Worm (Caenorhabditis elegans) whole organism, midembryonic: ENCODE measurements around the gene ZK1127.13.

Experiments
- T22C8.4 ChIP-seq: fragments of 200-800 bp; sonication (Bioruptor generic); IDR thresholded peaks from 2 replicates; pipeline ENCODE4 v1.3.6; 2022; ENCODE audit warnings: missing genetic modification characterization, missing compliant biosample characterization
- cog-1 ChIP-seq: sonication (generic microtip); optimal IDR thresholded peaks from 2 replicates; lab custom pipeline; 2016; ENCODE audit warnings: missing genetic modification characterization, missing compliant biosample characterization
- flt-1 ChIP-seq: fragments of 200-800 bp; sonication (Bioruptor generic); IDR thresholded peaks from 2 replicates; pipeline ENCODE4 v1.3.6; 2022; ENCODE audit warnings: missing genetic modification characterization, missing compliant biosample characterization
- klf-2 ChIP-seq: fragments of 200-800 bp; sonication (Bioruptor generic); conservative IDR thresholded peaks from 2 replicates; pipeline ENCODE4 v1.3.6; 2022; ENCODE audit warnings: missing genetic modification reagents, missing genetic modification characterization, missing compliant biosample characterization
- med-1 ChIP-seq: sonication (generic microtip); optimal IDR thresholded peaks from 2 replicates; lab custom pipeline; 2017; ENCODE audit warnings: missing genetic modification characterization, mild to moderate bottlenecking, missing compliant biosample characterization, antibody characterized with exemption, missing genetic modification reagents; ENCODE audit not compliant: insufficient read depth
- ref-1 ChIP-seq: fragments of 200-800 bp; sonication (Bioruptor generic); conservative IDR thresholded peaks from 2 replicates; pipeline ENCODE4 v1.3.6; 2022; ENCODE audit warnings: missing genetic modification reagents, missing genetic modification characterization, missing compliant biosample characterization
- tab-1 ChIP-seq: fragments of 200-800 bp; sonication (Bioruptor generic); IDR thresholded peaks from 2 replicates; pipeline ENCODE4 v1.3.6; 2022; ENCODE audit warnings: missing genetic modification characterization, missing compliant biosample characterization
- ztf-23 ChIP-seq: fragments of 200-800 bp; sonication (Bioruptor generic); IDR thresholded peaks from 2 replicates; pipeline ENCODE4 v1.3.6; 2022; ENCODE audit warnings: missing genetic modification reagents, missing genetic modification characterization, missing compliant biosample characterization
- ztf-29 ChIP-seq: fragments of 200-800 bp; sonication (Bioruptor generic); IDR thresholded peaks from 2 replicates; pipeline ENCODE4 v1.3.6; 2022; ENCODE audit warnings: missing genetic modification reagents, missing genetic modification characterization, missing compliant biosample characterization

The ZK1127.13 gene

ce11 chrII:7050021-7050722 lies 2.9 kb upstream of the ZK1127.13 start, which contains the start of the genes tcer-1 and ZK1127.5:
Gene tcer-1, minus strand, starts transcription at chrII:7050071.
Gene ZK1127.5, plus strand, starts transcription at chrII:7050672.
- TF ChIP-seq ref-1 (GFP tag; lab: Robert Waterston, UW) (no peak), cog-1 (tag; lab: Kevin White, UChicago) (no peak), med-1 (no peak), tab-1 (GFP tag; lab: Robert Waterston, UW) (no peak), klf-2 (GFP tag; lab: Robert Waterston, UW) (no peak), T22C8.4 (GFP tag; lab: Robert Waterston, UW) (no peak), flt-1 (GFP tag; lab: Robert Waterston, UW) (no peak), ztf-29 (GFP tag; lab: Robert Waterston, UW) (no peak), ztf-23 (GFP tag; lab: Robert Waterston, UW) (no peak)

ce11 chrII:7051778-7052177 lies 1.3 kb upstream of the ZK1127.13 start, which contains the start of gene ZK1127.12:
Gene ZK1127.12, plus strand, starts transcription at chrII:7052078.
- TF ChIP-seq tab-1 (GFP tag; lab: Robert Waterston, UW) (no peak), ztf-23 (GFP tag; lab: Robert Waterston, UW) (no peak), flt-1 (GFP tag; lab: Robert Waterston, UW) (no peak), med-1 (no peak), ref-1 (GFP tag; lab: Robert Waterston, UW) (no peak), ztf-29 (GFP tag; lab: Robert Waterston, UW) (no peak), T22C8.4 (GFP tag; lab: Robert Waterston, UW) (no peak), klf-2 (GFP tag; lab: Robert Waterston, UW) (no peak), cog-1 (tag; lab: Kevin White, UChicago) (no peak)

- TF ChIP-seq ref-1 (GFP tag; lab: Robert Waterston, UW) (no peak), ztf-29 (GFP tag; lab: Robert Waterston, UW) (no peak), flt-1 (GFP tag; lab: Robert Waterston, UW) (no peak), klf-2 (GFP tag; lab: Robert Waterston, UW) (no peak), tab-1 (GFP tag; lab: Robert Waterston, UW) (no peak), T22C8.4 (GFP tag; lab: Robert Waterston, UW) (no peak), cog-1 (tag; lab: Kevin White, UChicago) (no peak), med-1 (no peak), ztf-23 (GFP tag; lab: Robert Waterston, UW) (no peak)
Measured at ce11 chrII:7053649-7054048, 548 bp downstream of the ZK1127.13 start, which contains the start of gene ZK1127.4. Gene ZK1127.4, plus strand, starts transcription at chrII:7053949.

- TF ChIP-seq tab-1 (GFP tag; lab: Robert Waterston, UW): no peak
- no peak for TF ChIP-seq klf-2 (GFP tag; lab: Robert Waterston, UW)
Measured at ce11 chrII:7054987-7055386, 1.9 kb downstream of the ZK1127.13 start, which contains the start of gene ZK1127.3. Gene ZK1127.3, plus strand, starts transcription at chrII:7055287.

ce11 chrII:7056328-7056727 lies 3.2 kb downstream of the ZK1127.13 start:
- TF ChIP-seq klf-2 (GFP tag; lab: Robert Waterston, UW) (no peak), T22C8.4 (GFP tag; lab: Robert Waterston, UW) (no peak)

- no peak for TF ChIP-seq flt-1 (GFP tag; lab: Robert Waterston, UW)
- no peak for TF ChIP-seq ztf-29 (GFP tag; lab: Robert Waterston, UW)
- no peak for TF ChIP-seq T22C8.4 (GFP tag; lab: Robert Waterston, UW)
- no peak for TF ChIP-seq ref-1 (GFP tag; lab: Robert Waterston, UW)
- TF ChIP-seq klf-2 (GFP tag; lab: Robert Waterston, UW): no peak
- TF ChIP-seq tab-1 (GFP tag; lab: Robert Waterston, UW): no peak
- no peak for TF ChIP-seq med-1
- no peak for TF ChIP-seq cog-1 (tag; lab: Kevin White, UChicago)
- TF ChIP-seq ztf-23 (GFP tag; lab: Robert Waterston, UW): no peak
Measured at ce11 chrII:7057860-7058259, 4.8 kb downstream of the ZK1127.13 start, which contains the start of gene cth-2. Gene cth-2, minus strand, starts transcription at chrII:7057960.

ce11 chrII:7059274-7059757 lies 6.2 kb downstream of the ZK1127.13 start:
- no peak for TF ChIP-seq T22C8.4 (GFP tag; lab: Robert Waterston, UW)
- TF ChIP-seq klf-2 (GFP tag; lab: Robert Waterston, UW): no peak

ce11 chrII:7060202-7060601 lies 7.1 kb downstream of the ZK1127.13 start:
- TF ChIP-seq ref-1 (GFP tag; lab: Robert Waterston, UW) (no peak), klf-2 (GFP tag; lab: Robert Waterston, UW) (no peak), ztf-23 (GFP tag; lab: Robert Waterston, UW) (no peak), flt-1 (GFP tag; lab: Robert Waterston, UW) (no peak), T22C8.4 (GFP tag; lab: Robert Waterston, UW) (no peak), cog-1 (tag; lab: Kevin White, UChicago) (no peak), ztf-29 (GFP tag; lab: Robert Waterston, UW) (no peak), med-1 (no peak), tab-1 (GFP tag; lab: Robert Waterston, UW) (no peak)

ce11 chrII:7060791-7061190 lies 7.7 kb downstream of the ZK1127.13 start:
- TF ChIP-seq ztf-29 (GFP tag; lab: Robert Waterston, UW) (no peak), ref-1 (GFP tag; lab: Robert Waterston, UW) (no peak), klf-2 (GFP tag; lab: Robert Waterston, UW) (no peak), flt-1 (GFP tag; lab: Robert Waterston, UW) (no peak), T22C8.4 (GFP tag; lab: Robert Waterston, UW) (no peak), tab-1 (GFP tag; lab: Robert Waterston, UW) (no peak), med-1 (no peak), cog-1 (tag; lab: Kevin White, UChicago) (no peak), ztf-23 (GFP tag; lab: Robert Waterston, UW) (no peak)
